Worm (Caenorhabditis elegans) whole organism, L4 larva: ENCODE data around the gene F56C3.3.
A peak's percentile ranks its signal among the peaks of the same experiment; 100 is the strongest.

Experiments
- D1046.2 ChIP-seq: fragments of 200-800 bp; sonication (Bioruptor generic); IDR thresholded peaks from 2 replicates; pipeline ENCODE4 v1.3.6; 2022; ENCODE audit warnings: missing genetic modification characterization, missing compliant biosample characterization
- F26F4.8 ChIP-seq: fragments of 200-800 bp; sonication (Bioruptor generic); conservative IDR thresholded peaks from 2 replicates; pipeline ENCODE4 v1.3.6; 2022; ENCODE audit warnings: missing genetic modification characterization, missing compliant biosample characterization
- F37D6.2 ChIP-seq: sonication (generic microtip); optimal IDR thresholded peaks from 2 replicates; lab custom pipeline; 2016; ENCODE audit warnings: mild to moderate bottlenecking, missing genetic modification characterization, missing compliant biosample characterization
- Y5F2A.4 ChIP-seq: fragments of 200-800 bp; sonication (Bioruptor generic); optimal IDR thresholded peaks from 2 replicates; lab custom pipeline; 2018; ENCODE audit warnings: mild to moderate bottlenecking, missing genetic modification characterization, missing compliant biosample characterization
- ZK337.2 ChIP-seq: fragments of 200-800 bp; sonication (Bioruptor generic); IDR thresholded peaks from 2 replicates; pipeline ENCODE4 v1.3.6; 2022; ENCODE audit warnings: missing genetic modification reagents, missing genetic modification characterization, missing compliant biosample characterization
- ZK546.5 ChIP-seq, 2 experiments: sonication (generic microtip); optimal IDR thresholded peaks; 2 replicates each; lab custom pipeline; 2017; ENCODE audit warnings: missing biosample characterization in 2 of 2, missing genetic modification characterization in 2 of 2
- ama-1 ChIP-seq: fragments of 150-350 bp; optimal IDR thresholded peaks from 2 replicates; lab custom pipeline; 2014; ENCODE audit warnings: inconsistent platforms, mixed read lengths
- arid-1 ChIP-seq: fragments of 200-800 bp; sonication (Bioruptor generic); conservative IDR thresholded peaks from 2 replicates; pipeline ENCODE4 v1.3.6; 2022; ENCODE audit warnings: missing genetic modification reagents, missing genetic modification characterization, missing compliant biosample characterization
- attf-4 ChIP-seq: sonication (generic microtip); optimal IDR thresholded peaks from 3 replicates; lab custom pipeline; 2017; ENCODE audit warnings: missing biosample characterization, missing genetic modification characterization
- ceh-32 ChIP-seq: sonication (generic microtip); optimal IDR thresholded peaks from 2 replicates; lab custom pipeline; 2016; ENCODE audit warnings: mild to moderate bottlenecking, missing genetic modification characterization, missing compliant biosample characterization; ENCODE audit not compliant: poor library complexity
- ceh-44 ChIP-seq: fragments of 200-800 bp; sonication (Bioruptor generic); IDR thresholded peaks from 2 replicates; pipeline ENCODE4 v1.3.6; 2022; ENCODE audit warnings: missing genetic modification reagents, missing genetic modification characterization, missing compliant biosample characterization
- ceh-62 ChIP-seq: sonication (generic microtip); optimal IDR thresholded peaks from 2 replicates; lab custom pipeline; 2017; ENCODE audit warnings: missing biosample characterization, missing genetic modification characterization
- ces-1 ChIP-seq: fragments of 150-350 bp; sonication (generic microtip); optimal IDR thresholded peaks from 4 replicates; lab custom pipeline; 2014; ENCODE audit warnings: missing biosample characterization, missing genetic modification reagents, missing genetic modification characterization
- cey-2 ChIP-seq: sonication (generic microtip); optimal IDR thresholded peaks from 3 replicates; lab custom pipeline; 2017; ENCODE audit warnings: missing genetic modification characterization, mild to moderate bottlenecking, missing compliant biosample characterization, antibody characterized with exemption, borderline replicate concordance; ENCODE audit not compliant: insufficient read depth
- ctbp-1 ChIP-seq: fragments of 200-800 bp; sonication (Bioruptor generic); IDR thresholded peaks from 2 replicates; pipeline ENCODE4 v1.3.6; 2022; ENCODE audit warnings: missing genetic modification reagents, missing genetic modification characterization, missing compliant biosample characterization
- daf-16 ChIP-seq, 3 experiments: sonication (generic microtip); optimal IDR thresholded peaks; 2 replicates each; lab custom pipeline; 2016 to 2017; ENCODE audit warnings: missing genetic modification characterization in 3 of 3, missing genetic modification reagents in 3 of 3, mild to moderate bottlenecking in 2 of 3, missing compliant biosample characterization in 2 of 3, missing biosample characterization in 1 of 3, moderate library complexity in 1 of 3
- daf-8 ChIP-seq: fragments of 200-800 bp; sonication (Bioruptor generic); IDR thresholded peaks from 2 replicates; pipeline ENCODE4 v1.3.6; 2022; ENCODE audit warnings: missing genetic modification characterization, missing compliant biosample characterization
- dmd-6 ChIP-seq: fragments of 200-800 bp; sonication (Bioruptor generic); IDR thresholded peaks from 2 replicates; pipeline ENCODE4 v1.3.6; 2022; ENCODE audit warnings: missing genetic modification reagents, missing genetic modification characterization, missing compliant biosample characterization
- dmd-8 ChIP-seq: fragments of 200-800 bp; sonication (Bioruptor generic); IDR thresholded peaks from 2 replicates; pipeline ENCODE4 v1.3.6; 2022; ENCODE audit warnings: missing genetic modification characterization, missing compliant biosample characterization
- dve-1 ChIP-seq: sonication (generic microtip); optimal IDR thresholded peaks from 2 replicates; lab custom pipeline; 2017; ENCODE audit warnings: antibody characterized with exemption, mild to moderate bottlenecking, missing genetic modification characterization, missing compliant biosample characterization; ENCODE audit not compliant: insufficient read depth
- egl-43 ChIP-seq: fragments of 200-800 bp; sonication (Bioruptor generic); IDR thresholded peaks from 2 replicates; pipeline ENCODE4 v1.3.6; 2022; ENCODE audit warnings: missing genetic modification reagents, missing genetic modification characterization, missing compliant biosample characterization
- fkh-10 ChIP-seq: fragments of 150-350 bp; optimal IDR thresholded peaks from 2 replicates; lab custom pipeline; 2014; ENCODE audit warnings: missing biosample characterization, missing genetic modification reagents, missing genetic modification characterization
- hif-1 ChIP-seq, 2 experiments: sonication (generic microtip); optimal IDR thresholded peaks; 2 replicates each; lab custom pipeline; 2016 to 2017; ENCODE audit warnings: missing compliant biosample characterization in 2 of 2, missing genetic modification characterization in 2 of 2, missing genetic modification reagents in 2 of 2, missing genotype in 2 of 2, mild to moderate bottlenecking in 1 of 2
- hmg-1.1 ChIP-seq: fragments of 200-800 bp; sonication (Bioruptor generic); IDR thresholded peaks from 2 replicates; pipeline ENCODE4 v1.3.6; 2022; ENCODE audit warnings: missing genetic modification reagents, missing genetic modification characterization, missing compliant biosample characterization
- jun-1 ChIP-seq: fragments of 150-350 bp; optimal IDR thresholded peaks from 2 replicates; lab custom pipeline; 2014; ENCODE audit warnings: missing biosample characterization, missing genetic modification reagents, missing genetic modification characterization
- lim-7 ChIP-seq: fragments of 200-800 bp; sonication (Bioruptor generic); IDR thresholded peaks from 2 replicates; pipeline ENCODE4 v1.3.6; 2022; ENCODE audit warnings: missing genetic modification characterization, missing compliant biosample characterization
- lir-3 ChIP-seq: sonication (generic microtip); optimal IDR thresholded peaks from 2 replicates; lab custom pipeline; 2016; ENCODE audit warnings: mild to moderate bottlenecking, missing genetic modification characterization, missing compliant biosample characterization
- madf-9 ChIP-seq: fragments of 200-800 bp; sonication (Bioruptor generic); conservative IDR thresholded peaks from 2 replicates; pipeline ENCODE4 v1.3.6; 2022; ENCODE audit warnings: missing genetic modification reagents, missing genetic modification characterization, missing compliant biosample characterization
- mep-1 ChIP-seq: fragments of 150-350 bp; sonication (generic microtip); optimal IDR thresholded peaks from 3 replicates; lab custom pipeline; 2014; ENCODE audit warnings: missing biosample characterization, missing genetic modification characterization
- nhr-102 ChIP-seq: sonication (generic microtip); optimal IDR thresholded peaks from 2 replicates; lab custom pipeline; 2016; ENCODE audit warnings: mild to moderate bottlenecking, missing genetic modification characterization, moderate library complexity, missing compliant biosample characterization
- nhr-11 ChIP-seq: fragments of 150-350 bp; optimal IDR thresholded peaks from 2 replicates; lab custom pipeline; 2014; ENCODE audit warnings: missing biosample characterization, missing genetic modification characterization
- nhr-25 ChIP-seq: sonication (generic microtip); optimal IDR thresholded peaks from 2 replicates; lab custom pipeline; 2017; ENCODE audit warnings: missing genetic modification characterization, mild to moderate bottlenecking, missing compliant biosample characterization, antibody characterized with exemption, moderate library complexity, borderline replicate concordance; ENCODE audit not compliant: insufficient read depth
- nhr-28 ChIP-seq: fragments of 150-350 bp; optimal IDR thresholded peaks from 2 replicates; lab custom pipeline; 2014; ENCODE audit warnings: missing biosample characterization, missing genetic modification characterization
- nhr-42 ChIP-seq: fragments of 200-800 bp; sonication (Bioruptor generic); IDR thresholded peaks from 2 replicates; pipeline ENCODE4 v1.3.6; 2022; ENCODE audit warnings: missing genetic modification characterization, missing compliant biosample characterization
- nhr-6 ChIP-seq: fragments of 150-350 bp; optimal IDR thresholded peaks from 2 replicates; lab custom pipeline; 2014; ENCODE audit warnings: missing biosample characterization, missing genetic modification characterization
- nhr-77 ChIP-seq: fragments of 150-350 bp; optimal IDR thresholded peaks from 2 replicates; lab custom pipeline; 2014; ENCODE audit warnings: missing biosample characterization, missing genetic modification characterization
- pha-4 ChIP-seq, 2 experiments: fragments of 150-350 bp in 1 of 2; fragments of 200-800 bp in 1 of 2; sonication (Bioruptor generic) in 1 of 2; IDR thresholded peaks in 1 of 2; optimal IDR thresholded peaks in 1 of 2; 2 replicates each; pipeline versions ENCODE4 v1.3.6 to Lab custom; 2014 to 2022; ENCODE audit warnings: missing genetic modification characterization in 2 of 2, missing genetic modification reagents in 2 of 2, missing biosample characterization in 1 of 2, missing compliant biosample characterization in 1 of 2
- pqm-1 ChIP-seq: sonication (generic microtip); optimal IDR thresholded peaks from 2 replicates; lab custom pipeline; 2017; ENCODE audit warnings: missing biosample characterization, missing genetic modification characterization
- rbr-2 ChIP-seq: sonication (generic microtip); optimal IDR thresholded peaks from 2 replicates; lab custom pipeline; 2016; ENCODE audit warnings: missing genotype, missing genetic modification characterization, missing compliant biosample characterization
- set-16 ChIP-seq: fragments of 200-800 bp; sonication (Bioruptor generic); IDR thresholded peaks from 2 replicates; pipeline ENCODE4 v1.3.6; 2022; ENCODE audit warnings: missing genetic modification reagents, missing genetic modification characterization, missing compliant biosample characterization
- skn-1 ChIP-seq: fragments of 150-350 bp; optimal IDR thresholded peaks from 2 replicates; lab custom pipeline; 2014; ENCODE audit warnings: missing biosample characterization, missing genetic modification characterization
- snpc-1.2 ChIP-seq: fragments of 200-800 bp; sonication (Bioruptor generic); IDR thresholded peaks from 2 replicates; pipeline ENCODE4 v1.3.6; 2022; ENCODE audit warnings: missing genetic modification reagents, missing genetic modification characterization, missing compliant biosample characterization
- snpc-4 ChIP-seq: fragments of 150-350 bp; optimal IDR thresholded peaks from 2 replicates; lab custom pipeline; 2014; ENCODE audit warnings: missing biosample characterization, missing genetic modification characterization
- spr-1 ChIP-seq: sonication (generic microtip); optimal IDR thresholded peaks from 2 replicates; lab custom pipeline; 2016; ENCODE audit warnings: mild to moderate bottlenecking, missing genetic modification characterization, missing compliant biosample characterization
- spr-3 ChIP-seq: fragments of 200-800 bp; sonication (Bioruptor generic); optimal IDR thresholded peaks from 2 replicates; lab custom pipeline; 2018; ENCODE audit warnings: mild to moderate bottlenecking, missing genetic modification characterization, missing compliant biosample characterization
- unc-130 ChIP-seq: sonication (generic microtip); optimal IDR thresholded peaks from 2 replicates; lab custom pipeline; 2016; ENCODE audit warnings: missing genetic modification reagents, missing genetic modification characterization, missing compliant biosample characterization
- zfp-2 ChIP-seq: sonication (generic microtip); optimal IDR thresholded peaks from 2 replicates; lab custom pipeline; 2016; ENCODE audit warnings: mild to moderate bottlenecking, missing genetic modification characterization, missing compliant biosample characterization
- zfp-3 ChIP-seq: fragments of 200-800 bp; sonication (Bioruptor generic); conservative IDR thresholded peaks from 2 replicates; pipeline ENCODE4 v1.3.6; 2022; ENCODE audit warnings: missing genetic modification reagents, missing genetic modification characterization, missing compliant biosample characterization
- ztf-7 ChIP-seq: fragments of 150-350 bp; optimal IDR thresholded peaks from 2 replicates; lab custom pipeline; 2014; ENCODE audit warnings: missing biosample characterization, missing genetic modification characterization

The F56C3.3 gene

ce11 chrX:1372464-1372863 is 14.3 kb upstream of the F56C3.3 start:
- TF ChIP-seq ZK337.2 (no peak), lir-3 (no peak), ceh-62 (tag; lab: Kevin White, UChicago) (no peak), hmg-1.1 (GFP tag; lab: Robert Waterston, UW) (no peak), dmd-8 (GFP tag; lab: Robert Waterston, UW) (no peak), fkh-10 (no peak), arid-1 (GFP tag; lab: Robert Waterston, UW) (no peak), dmd-6 (no peak), D1046.2 (GFP tag; lab: Robert Waterston, UW) (no peak), ctbp-1 (no peak), F37D6.2 (tag; lab: Kevin White, UChicago) (no peak), snpc-4 (tag; lab: Kevin White, UChicago) (peak; percentile 3), F26F4.8 (0 out of 2 replicates have a peak, but pooled peaks have one; percentile 20), nhr-11 (tag; lab: Kevin White, UChicago) (no peak), daf-8 (GFP tag; lab: Robert Waterston, UW) (no peak), hif-1 (tag; optimal IDR thresholded peaks at IDR 0.05; lab: Kevin White, UChicago) (no peak), lim-7 (GFP tag; lab: Robert Waterston, UW) (no peak), snpc-1.2 (GFP tag; lab: Robert Waterston, UW) (peak; percentile 39; the same call in 1 of the 2 replicates), egl-43 (GFP tag; lab: Robert Waterston, UW) (no peak), ztf-7 (tag; lab: Kevin White, UChicago) (no peak), jun-1 (tag; lab: Kevin White, UChicago) (no peak), nhr-42 (no peak), ceh-44 (GFP tag; lab: Robert Waterston, UW) (no peak), spr-3 (GFP tag; lab: Kevin White, UChicago) (no peak)

ce11 chrX:1371688-1372087 is 13.5 kb upstream of the F56C3.3 start, which contains the start of gene fbxa-190:
TSS of gene fbxa-190 (plus strand) at chrX:1372012.
- no peak for TF ChIP-seq Y5F2A.4
- TF ChIP-seq zfp-2 (tag; lab: Kevin White, UChicago) = no peak
- TF ChIP-seq pqm-1 (tag; lab: Kevin White, UChicago) = peak; percentile 58
- TF ChIP-seq daf-16 (GFP tag; optimal IDR thresholded peaks at IDR 0.05; lab: Kevin White, UChicago) = no peak
- TF ChIP-seq daf-16 (tag; optimal IDR thresholded peaks at IDR 0.05; lab: Kevin White, UChicago) = peak; percentile 87
- TF ChIP-seq madf-9 = no peak
- TF ChIP-seq nhr-6 (tag; lab: Kevin White, UChicago) = no peak
- TF ChIP-seq ZK337.2 = no peak
- TF ChIP-seq ZK546.5 (tag; optimal IDR thresholded peaks at IDR 0.05; lab: Kevin White, UChicago) = no peak
- TF ChIP-seq ceh-32 = no peak
- no peak for TF ChIP-seq spr-1 (tag; lab: Kevin White, UChicago)
- no peak for TF ChIP-seq nhr-77 (tag; lab: Kevin White, UChicago)
- no peak for TF ChIP-seq mep-1 (tag; lab: Kevin White, UChicago)
- no peak for TF ChIP-seq zfp-3 (GFP tag; lab: Robert Waterston, UW)
- no peak for TF ChIP-seq arid-1 (GFP tag; lab: Robert Waterston, UW)
- TF ChIP-seq attf-4 (tag; lab: Kevin White, UChicago) = no peak
- no peak for TF ChIP-seq skn-1
- TF ChIP-seq ama-1 (lab: Kevin White, UChicago) = no peak
- TF ChIP-seq nhr-28 (tag; lab: Kevin White, UChicago) = peak; percentile 22
- no peak for TF ChIP-seq cey-2 (tag; lab: Kevin White, UChicago)
- TF ChIP-seq lim-7 (GFP tag; lab: Robert Waterston, UW) = no peak
- no peak for TF ChIP-seq rbr-2
- no peak for TF ChIP-seq set-16
- TF ChIP-seq jun-1 (tag; lab: Kevin White, UChicago) = no peak
- peak; percentile 30; the same call in 1 of the 2 replicates for TF ChIP-seq dmd-6
- TF ChIP-seq nhr-25 (tag; lab: Kevin White, UChicago) = no peak
- TF ChIP-seq ces-1 = no peak
- peak; percentile 4 for TF ChIP-seq dve-1 (tag; lab: Kevin White, UChicago)
- TF ChIP-seq snpc-1.2 (GFP tag; lab: Robert Waterston, UW) = no peak
- no peak for TF ChIP-seq F37D6.2 (tag; lab: Kevin White, UChicago)
- TF ChIP-seq nhr-102 = no peak
- TF ChIP-seq unc-130 (GFP tag; lab: Kevin White, UChicago) = no peak
- TF ChIP-seq pha-4 (GFP tag; IDR thresholded peaks at IDR 0.05; lab: Robert Waterston, UW) = no peak
- TF ChIP-seq pha-4 (tag; optimal IDR thresholded peaks at IDR 0.05; lab: Kevin White, UChicago) = no peak
